Worm (Caenorhabditis elegans) whole organism, L4 larva: ENCODE measurements around the gene B0024.3.

Experiments used
- D1046.2 ChIP-seq: fragments of 200-800 bp; sonication (Bioruptor generic); IDR thresholded peaks from 2 replicates; pipeline ENCODE4 v1.3.6; 2022; ENCODE audit warnings: missing genetic modification characterization, missing compliant biosample characterization
- T26A8.4 ChIP-seq: fragments of 200-800 bp; sonication (Bioruptor generic); IDR thresholded peaks from 2 replicates; pipeline ENCODE4 v1.3.6; 2022; ENCODE audit warnings: missing genetic modification characterization, missing compliant biosample characterization
- Y105C5A.15 ChIP-seq: fragments of 200-800 bp; sonication (Bioruptor generic); IDR thresholded peaks from 2 replicates; pipeline ENCODE4 v1.3.6; 2022; ENCODE audit warnings: missing genetic modification characterization, missing compliant biosample characterization
- Y75B8A.6 ChIP-seq: fragments of 200-800 bp; sonication (Bioruptor generic); IDR thresholded peaks from 2 replicates; pipeline ENCODE4 v1.3.6; 2022; ENCODE audit warnings: missing genetic modification reagents, missing genetic modification characterization, missing compliant biosample characterization
- ZK337.2 ChIP-seq: fragments of 200-800 bp; sonication (Bioruptor generic); IDR thresholded peaks from 2 replicates; pipeline ENCODE4 v1.3.6; 2022; ENCODE audit warnings: missing genetic modification reagents, missing genetic modification characterization, missing compliant biosample characterization
- aha-1 ChIP-seq: fragments of 150-350 bp; peaks from one replicate; lab custom pipeline; 2014; ENCODE audit warnings: missing biosample characterization, missing genetic modification characterization
- attf-4 ChIP-seq: sonication (generic microtip); optimal IDR thresholded peaks from 3 replicates; lab custom pipeline; 2017; ENCODE audit warnings: missing biosample characterization, missing genetic modification characterization
- ceh-28 ChIP-seq: fragments of 150-350 bp; optimal IDR thresholded peaks from 2 replicates; lab custom pipeline; 2014; ENCODE audit warnings: missing biosample characterization, missing genetic modification reagents, missing genetic modification characterization
- ceh-32 ChIP-seq: sonication (generic microtip); optimal IDR thresholded peaks from 2 replicates; lab custom pipeline; 2016; ENCODE audit warnings: mild to moderate bottlenecking, missing genetic modification characterization, missing compliant biosample characterization; ENCODE audit not compliant: poor library complexity
- duxl-1 ChIP-seq: sonication (generic microtip); optimal IDR thresholded peaks from 2 replicates; lab custom pipeline; 2016; ENCODE audit warnings: mild to moderate bottlenecking, missing genetic modification characterization, moderate library complexity, missing compliant biosample characterization; ENCODE audit not compliant: poor library complexity
- fos-1 ChIP-seq: fragments of 150-350 bp; optimal IDR thresholded peaks from 2 replicates; lab custom pipeline; 2014; ENCODE audit warnings: missing biosample characterization, missing genetic modification characterization
- hmg-1.1 ChIP-seq: fragments of 200-800 bp; sonication (Bioruptor generic); IDR thresholded peaks from 2 replicates; pipeline ENCODE4 v1.3.6; 2022; ENCODE audit warnings: missing genetic modification reagents, missing genetic modification characterization, missing compliant biosample characterization
- lin-13 ChIP-seq: fragments of 150-350 bp; optimal IDR thresholded peaks from 2 replicates; lab custom pipeline; 2014; ENCODE audit warnings: missing biosample characterization, missing genetic modification reagents, missing genetic modification characterization
- lin-15B ChIP-seq: fragments of 150-350 bp; sonication (generic microtip); optimal IDR thresholded peaks from 3 replicates; lab custom pipeline; 2014; ENCODE audit warnings: missing biosample characterization, missing genetic modification characterization
- lin-29 ChIP-seq: fragments of 200-800 bp; sonication (Bioruptor generic); IDR thresholded peaks from 2 replicates; pipeline ENCODE4 v1.3.6; 2022; ENCODE audit warnings: missing genetic modification reagents, missing genetic modification characterization, missing compliant biosample characterization
- lir-3 ChIP-seq: sonication (generic microtip); optimal IDR thresholded peaks from 2 replicates; lab custom pipeline; 2016; ENCODE audit warnings: mild to moderate bottlenecking, missing genetic modification characterization, missing compliant biosample characterization
- lsy-2 ChIP-seq, 2 experiments: fragments of 150-350 bp in 1 of 2; sonication (generic microtip) in 1 of 2; optimal IDR thresholded peaks; 2 replicates each; lab custom pipeline; 2014 to 2017; ENCODE audit warnings: missing biosample characterization in 2 of 2, missing genetic modification characterization in 2 of 2
- madf-5 ChIP-seq, 2 experiments: fragments of 200-800 bp; sonication (Bioruptor generic); IDR thresholded peaks; 2 replicates each; pipeline ENCODE4 v1.3.6; 2022; ENCODE audit warnings: missing compliant biosample characterization in 2 of 2, missing genetic modification characterization in 2 of 2
- mxl-3 ChIP-seq: fragments of 200-800 bp; sonication (Bioruptor generic); optimal IDR thresholded peaks from 2 replicates; lab custom pipeline; 2018; ENCODE audit warnings: mild to moderate bottlenecking, missing genetic modification characterization, missing compliant biosample characterization
- nhr-102 ChIP-seq: sonication (generic microtip); optimal IDR thresholded peaks from 2 replicates; lab custom pipeline; 2016; ENCODE audit warnings: mild to moderate bottlenecking, missing genetic modification characterization, moderate library complexity, missing compliant biosample characterization
- nhr-11 ChIP-seq: fragments of 150-350 bp; optimal IDR thresholded peaks from 2 replicates; lab custom pipeline; 2014; ENCODE audit warnings: missing biosample characterization, missing genetic modification characterization
- nhr-111 ChIP-seq: fragments of 200-800 bp; sonication (Bioruptor generic); optimal IDR thresholded peaks from 2 replicates; lab custom pipeline; 2018; ENCODE audit warnings: mild to moderate bottlenecking, missing genetic modification characterization, missing compliant biosample characterization
- nhr-25 ChIP-seq: sonication (generic microtip); optimal IDR thresholded peaks from 2 replicates; lab custom pipeline; 2017; ENCODE audit warnings: missing genetic modification characterization, mild to moderate bottlenecking, missing compliant biosample characterization, antibody characterized with exemption, moderate library complexity, borderline replicate concordance; ENCODE audit not compliant: insufficient read depth
- nhr-28 ChIP-seq: fragments of 150-350 bp; optimal IDR thresholded peaks from 2 replicates; lab custom pipeline; 2014; ENCODE audit warnings: missing biosample characterization, missing genetic modification characterization
- nhr-41 ChIP-seq: fragments of 200-800 bp; sonication (Bioruptor generic); IDR thresholded peaks from 2 replicates; pipeline ENCODE4 v1.3.6; 2022; ENCODE audit warnings: missing genetic modification reagents, missing genetic modification characterization, missing compliant biosample characterization
- nhr-6 ChIP-seq: fragments of 150-350 bp; optimal IDR thresholded peaks from 2 replicates; lab custom pipeline; 2014; ENCODE audit warnings: missing biosample characterization, missing genetic modification characterization
- nhr-76 ChIP-seq: fragments of 150-350 bp; optimal IDR thresholded peaks from 2 replicates; lab custom pipeline; 2014; ENCODE audit warnings: missing biosample characterization, missing genetic modification characterization
- nhr-77 ChIP-seq: fragments of 150-350 bp; optimal IDR thresholded peaks from 2 replicates; lab custom pipeline; 2014; ENCODE audit warnings: missing biosample characterization, missing genetic modification characterization
- pha-4 ChIP-seq, 2 experiments: fragments of 150-350 bp in 1 of 2; fragments of 200-800 bp in 1 of 2; sonication (Bioruptor generic) in 1 of 2; IDR thresholded peaks in 1 of 2; optimal IDR thresholded peaks in 1 of 2; 2 replicates each; pipeline versions ENCODE4 v1.3.6 to Lab custom; 2014 to 2022; ENCODE audit warnings: missing genetic modification characterization in 2 of 2, missing genetic modification reagents in 2 of 2, missing biosample characterization in 1 of 2, missing compliant biosample characterization in 1 of 2
- saeg-2 ChIP-seq: fragments of 200-800 bp; sonication (Bioruptor generic); IDR thresholded peaks from 2 replicates; pipeline ENCODE4 v1.3.6; 2022; ENCODE audit warnings: missing genetic modification reagents, missing genetic modification characterization, missing compliant biosample characterization
- sdz-12 ChIP-seq: fragments of 200-800 bp; sonication (Bioruptor generic); optimal IDR thresholded peaks from 2 replicates; lab custom pipeline; 2018; ENCODE audit warnings: mild to moderate bottlenecking, missing genetic modification characterization, missing compliant biosample characterization
- tra-1 ChIP-seq: fragments of 200-800 bp; sonication (Bioruptor generic); IDR thresholded peaks from 2 replicates; pipeline ENCODE4 v1.3.6; 2022; ENCODE audit warnings: missing genetic modification reagents, missing genetic modification characterization, missing compliant biosample characterization
- unc-62 ChIP-seq, 3 experiments: fragments of 150-350 bp in 1 of 3; sonication (generic microtip); optimal IDR thresholded peaks in 2 of 3; peaks in 1 of 3; 1 replicate in 1 of 3; 2 replicates in 2 of 3; lab custom pipeline; 2014 to 2017; ENCODE audit warnings: missing biosample characterization in 3 of 3, missing genetic modification characterization in 3 of 3, missing genetic modification reagents in 3 of 3, missing genotype in 1 of 3
- zfp-2 ChIP-seq: sonication (generic microtip); optimal IDR thresholded peaks from 2 replicates; lab custom pipeline; 2016; ENCODE audit warnings: mild to moderate bottlenecking, missing genetic modification characterization, missing compliant biosample characterization
- zfp-3 ChIP-seq: fragments of 200-800 bp; sonication (Bioruptor generic); conservative IDR thresholded peaks from 2 replicates; pipeline ENCODE4 v1.3.6; 2022; ENCODE audit warnings: missing genetic modification reagents, missing genetic modification characterization, missing compliant biosample characterization

B0024.3 gene

DNA sequence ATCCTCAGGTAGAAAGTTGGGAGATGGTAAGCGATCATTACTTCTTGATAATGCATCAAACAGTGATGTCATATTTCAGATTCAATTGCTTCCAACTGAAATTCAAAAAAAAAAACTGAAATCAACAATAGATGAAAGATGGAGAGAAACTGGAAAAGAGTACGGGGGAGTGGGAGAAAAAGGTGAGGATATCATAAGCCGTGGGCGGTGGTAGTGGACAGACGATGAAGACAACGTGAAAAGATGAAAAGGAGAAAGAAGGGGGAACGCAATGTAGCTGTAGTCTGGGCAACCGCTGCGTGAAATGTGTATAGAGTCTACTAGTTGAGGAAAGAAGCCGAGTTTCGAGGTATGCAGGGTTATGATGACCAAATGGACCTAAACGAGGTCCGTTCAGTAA, 19.9 kb downstream of the B0024.3 start, which contains the start of gene che-12 (continued):
- TF ChIP-seq duxl-1 (tag; lab: Kevin White, UChicago) (no peak), nhr-28 (tag; lab: Kevin White, UChicago) (no peak), saeg-2 (no peak), T26A8.4 (GFP tag; lab: Robert Waterston, UW) (no peak), nhr-102 (no peak)

DNA sequence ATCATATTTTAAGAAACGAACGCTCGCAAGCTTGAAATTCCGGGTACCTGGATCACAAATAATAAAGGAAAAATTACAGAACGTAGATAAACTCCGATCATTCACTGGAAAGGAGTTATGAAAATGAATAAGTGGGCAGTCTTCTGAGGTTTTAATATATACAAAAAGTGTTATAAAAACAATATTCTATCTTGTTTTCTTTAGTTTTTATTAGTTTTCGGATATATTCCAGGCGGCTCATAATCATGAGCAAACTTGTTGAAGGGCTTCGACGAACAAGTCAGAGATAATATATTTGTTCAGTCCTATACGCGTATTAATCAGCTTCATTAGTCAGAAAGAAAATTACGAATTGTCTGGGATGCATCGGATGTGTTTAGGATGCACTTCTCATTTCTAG, 26.6 kb downstream of the B0024.3 start, which contains the start of gene gcy-6:
TSS of gene gcy-6 (minus strand) at position 101 of the 400 bp plus-strand sequence.
- TF ChIP-seq unc-62 (GFP tag; optimal IDR thresholded peaks at IDR 0.05 in 1 of 2; lab: Kevin White, UChicago): peak in 1 of 2 experiments; percentile 15
- TF ChIP-seq unc-62 (tag; optimal IDR thresholded peaks at IDR 0.05; lab: Kevin White, UChicago): no peak
- TF ChIP-seq aha-1 (tag; lab: Kevin White, UChicago): peak; percentile 85
- TF ChIP-seq zfp-2 (tag; lab: Kevin White, UChicago): no peak

DNA sequence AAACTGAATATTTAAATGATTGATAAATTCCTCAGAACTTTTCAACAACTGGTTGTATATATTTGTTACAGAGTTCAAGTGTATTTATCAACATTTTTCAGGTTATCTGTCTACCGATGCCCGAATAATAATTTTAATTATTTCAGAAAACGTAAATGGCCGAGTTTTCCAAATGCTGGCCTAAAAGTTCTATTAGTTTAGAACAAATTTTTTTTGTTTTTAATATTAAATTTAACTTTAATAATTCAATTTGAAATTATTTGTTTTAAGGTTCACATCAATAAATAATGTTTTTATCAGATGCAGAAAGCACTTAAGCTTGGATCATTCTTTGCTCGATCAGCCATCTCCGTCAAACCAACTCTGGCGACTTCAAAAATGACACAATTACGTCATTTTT, 27.0 kb downstream of the B0024.3 start, which contains the start of gene trx-2:
TSS of gene trx-2 (plus strand) at position 301 of the 400 bp plus-strand sequence.
- TF ChIP-seq lin-29 (GFP tag; lab: Robert Waterston, UW) (no peak), sdz-12 (GFP tag; lab: Kevin White, UChicago) (no peak), pha-4 (GFP tag; IDR thresholded peaks at IDR 0.05; lab: Robert Waterston, UW) (no peak), pha-4 (tag; optimal IDR thresholded peaks at IDR 0.05; lab: Kevin White, UChicago) (no peak), nhr-6 (tag; lab: Kevin White, UChicago) (no peak), ceh-32 (tag; lab: Kevin White, UChicago) (no peak), hmg-1.1 (no peak), nhr-11 (no peak), attf-4 (tag; lab: Kevin White, UChicago) (no peak), ceh-28 (tag; lab: Kevin White, UChicago) (no peak), ZK337.2 (GFP tag; lab: Robert Waterston, UW) (no peak), lir-3 (no peak)

DNA sequence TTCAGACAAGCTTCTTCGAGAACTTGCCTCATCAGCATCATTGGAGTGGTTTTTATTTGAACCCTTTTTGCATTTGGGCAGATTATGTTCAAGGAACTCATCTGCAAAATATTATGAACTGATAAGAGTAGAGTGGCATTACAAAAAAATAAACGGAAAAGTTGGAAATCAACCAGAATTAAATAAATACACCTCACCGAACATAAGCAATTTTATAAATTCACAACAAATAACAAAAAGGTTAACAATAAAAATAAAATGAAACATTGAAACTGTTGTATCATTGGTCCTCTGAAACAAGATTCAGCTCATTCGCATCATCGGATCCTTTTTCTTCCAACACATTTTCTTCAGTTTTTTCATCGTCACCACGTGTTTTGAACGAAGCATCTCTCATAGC, 29.9 kb downstream of the B0024.3 start, which contains the start of gene asps-1:
TSS of gene asps-1 (minus strand) at position 101 of the 400 bp plus-strand sequence.
- TF ChIP-seq lsy-2 (tag; optimal IDR thresholded peaks at IDR 0.05; lab: Kevin White, UChicago): no peak
- no peak for TF ChIP-seq mxl-3
- TF ChIP-seq nhr-41 (GFP tag; lab: Robert Waterston, UW): no peak
- TF ChIP-seq aha-1 (tag; lab: Kevin White, UChicago): peak; percentile 67

DNA sequence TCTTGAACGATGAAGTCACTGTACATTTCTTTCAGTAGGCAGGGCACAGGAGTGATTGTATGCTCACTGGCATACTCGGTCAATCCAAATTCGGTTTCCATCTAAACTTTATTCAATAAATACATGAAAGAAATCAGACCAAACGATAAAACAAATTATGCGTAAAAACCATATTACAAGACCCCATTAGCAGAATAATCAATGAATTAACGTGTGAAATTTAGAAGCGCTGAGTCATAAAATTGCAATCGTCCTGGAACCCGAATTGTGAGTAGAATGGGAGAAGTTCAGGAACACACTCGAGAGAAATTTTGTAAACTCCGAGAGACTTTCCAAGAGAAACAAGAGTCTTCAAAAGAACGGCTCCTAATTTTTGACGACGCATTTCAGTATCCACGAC, 32.1 kb downstream of the B0024.3 start, which contains the start of gene B0024.11:
TSS of gene B0024.11 (minus strand) at position 101 of the 400 bp plus-strand sequence.
- TF ChIP-seq D1046.2 (GFP tag; lab: Robert Waterston, UW) (no peak), nhr-76 (tag; lab: Kevin White, UChicago) (no peak), lin-15B (tag; lab: Kevin White, UChicago) (no peak), madf-5 (GFP tag; IDR thresholded peaks at IDR 0.05; lab: Robert Waterston, UW) (no peak), zfp-3 (GFP tag; lab: Robert Waterston, UW) (no peak), lin-13 (GFP tag; lab: Kevin White, UChicago) (no peak), fos-1 (tag; lab: Kevin White, UChicago) (no peak), nhr-111 (GFP tag; lab: Kevin White, UChicago) (no peak), nhr-25 (tag; lab: Kevin White, UChicago) (no peak), nhr-11 (no peak), mxl-3 (no peak), Y75B8A.6 (GFP tag; lab: Robert Waterston, UW) (no peak), tra-1 (GFP tag; lab: Robert Waterston, UW) (no peak), Y105C5A.15 (GFP tag; lab: Robert Waterston, UW) (no peak), nhr-77 (tag; lab: Kevin White, UChicago) (no peak), lir-3 (no peak), zfp-2 (tag; lab: Kevin White, UChicago) (no peak)
